Fruit fly (Drosophila melanogaster) whole organism, wandering third instar larva: Measurements from ENCODE around the gene dpr14.
A peak's percentile ranks its signal among the peaks of the same experiment; 100 is the strongest.

Experiments
- Dif ChIP-seq: fragments of 200-275, 200-300 bp; sonication (Bioruptor generic); optimal IDR thresholded peaks from 2 replicates; lab custom pipeline; 2018; ENCODE audit warnings: missing biosample characterization, missing genetic modification characterization; ENCODE audit not compliant: partially characterized antibody
- Myc ChIP-seq: fragments of >200 bp; optimal IDR thresholded peaks from 2 replicates; lab custom pipeline; 2017
- OdsH ChIP-seq: fragments of 200-800 bp; sonication (Bioruptor generic); optimal IDR thresholded peaks from 2 replicates; lab custom pipeline; 2016; ENCODE audit warnings: missing biosample characterization, mild to moderate bottlenecking, missing genetic modification characterization
- Rel ChIP-seq, 2 experiments: fragments of 200-800 bp; sonication (Bioruptor generic) in 1 of 2; optimal IDR thresholded peaks; 2 replicates in 1 of 2; 3 replicates in 1 of 2; lab custom pipeline; 2016 to 2019; ENCODE audit warnings: mild to moderate bottlenecking in 2 of 2, missing biosample characterization in 2 of 2, missing genetic modification characterization in 2 of 2, moderate library complexity in 1 of 2
- dmrt93B ChIP-seq: fragments of 200-800 bp; sonication (Bioruptor generic); optimal IDR thresholded peaks from 2 replicates; lab custom pipeline; 2018; ENCODE audit warnings: missing biosample characterization, mild to moderate bottlenecking, missing genetic modification characterization
- ey ChIP-seq: fragments of 200-800 bp; sonication (Bioruptor generic); optimal IDR thresholded peaks from 2 replicates; lab custom pipeline; 2016; ENCODE audit warnings: missing biosample characterization, missing genetic modification characterization
- fru ChIP-seq: fragments of 200-800 bp; sonication (Bioruptor generic); optimal IDR thresholded peaks from 3 replicates; lab custom pipeline; 2016; ENCODE audit warnings: missing biosample characterization, mild to moderate bottlenecking, missing genetic modification characterization
- h ChIP-seq: fragments of 200-800 bp; sonication (Bioruptor generic); optimal IDR thresholded peaks from 3 replicates; lab custom pipeline; 2016; ENCODE audit warnings: missing biosample characterization, mild to moderate bottlenecking, missing genetic modification characterization
- lola ChIP-seq: fragments of >200 bp; optimal IDR thresholded peaks from 2 replicates; lab custom pipeline; 2017; ENCODE audit warnings: missing biosample characterization, missing genetic modification characterization
- pan ChIP-seq: fragments of >200 bp; optimal IDR thresholded peaks from 2 replicates; lab custom pipeline; 2017
- psq ChIP-seq: fragments of 200-800 bp; sonication (Bioruptor generic); optimal IDR thresholded peaks from 3 replicates; lab custom pipeline; 2017; ENCODE audit warnings: missing biosample characterization, mild to moderate bottlenecking, missing genetic modification characterization, moderate library complexity
- sage ChIP-seq: fragments of 200-800 bp; sonication (Bioruptor generic); optimal IDR thresholded peaks from 2 replicates; lab custom pipeline; 2016; ENCODE audit warnings: missing biosample characterization, mild to moderate bottlenecking, missing genetic modification characterization
- usp ChIP-seq: fragments of >200 bp; optimal IDR thresholded peaks from 2 replicates; lab custom pipeline; 2017; ENCODE audit warnings: missing biosample characterization, missing genetic modification characterization

- TF ChIP-seq usp (GFP tag; lab: Kevin White, UChicago) (no peak), Rel (GFP tag; optimal IDR thresholded peaks at IDR 0.05; lab: Kevin White, UChicago) (no peak), Rel (tag; optimal IDR thresholded peaks at IDR 0.05; lab: Kevin White, UChicago) (no peak), fru (peak; percentile 87), psq (GFP tag; lab: Kevin White, UChicago) (peak; percentile 80), sage (peak; percentile 77), dmrt93B (GFP tag; lab: Kevin White, UChicago) (peak; percentile 35), OdsH (GFP tag; lab: Kevin White, UChicago) (peak; percentile 81), pan (no peak), h (peak; percentile 89), Dif (no peak), lola (GFP tag; lab: Kevin White, UChicago) (no peak), ey (peak; percentile 83), Myc (lab: Kevin White, UChicago) (no peak)
Observed at dm6 chrX:7888386-7889024, 19.6 kb downstream of the dpr14 start, which contains the start of gene Acat1.
